Worm (Caenorhabditis elegans): Measurements from ENCODE around the gene K03B4.9.

DNA sequence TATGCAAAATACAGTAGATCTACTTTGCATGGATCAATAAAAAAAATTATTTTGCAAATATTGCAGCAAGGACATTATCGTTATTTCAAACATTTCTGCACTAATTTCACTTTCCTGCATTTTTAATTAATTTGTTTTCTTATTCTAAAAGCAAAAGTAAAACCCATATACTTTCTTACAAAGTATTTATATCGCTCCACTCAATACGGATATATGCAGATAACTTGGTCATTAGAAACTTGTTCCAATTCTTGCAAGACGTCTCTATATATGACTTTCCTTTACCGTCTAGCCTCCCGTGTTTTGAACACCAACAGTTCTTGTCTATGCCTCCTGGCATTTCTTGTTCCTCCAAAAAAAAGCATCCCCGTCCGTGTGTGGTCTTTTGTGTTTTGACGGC is 38.1 kb upstream of the K03B4.9 start, which contains the start of gene oac-24:
- TF ChIP-seq unc-130 (GFP tag; optimal IDR thresholded peaks at IDR 0.05) (no peak), F49E8.2 (tag; optimal IDR thresholded peaks at IDR 0.05; ENCODE audit: borderline replicate concordance) (no peak), egl-27 (tag; optimal IDR thresholded peaks at IDR 0.05) (no peak), mdl-1 (tag; optimal IDR thresholded peaks at IDR 0.05) (no peak), lin-38 (GFP tag; IDR thresholded peaks at IDR 0.05) (no peak), hmg-1.1 (GFP tag; IDR thresholded peaks at IDR 0.05) (no peak), Y48G9A.11 (GFP tag; IDR thresholded peaks at IDR 0.05) (no peak), pha-4 (GFP tag; IDR thresholded peaks at IDR 0.05) (no peak), pha-4 (tag; optimal IDR thresholded peaks at IDR 0.05) (no peak), nhr-28 (tag; optimal IDR thresholded peaks at IDR 0.05) (no peak), nhr-10 (tag; optimal IDR thresholded peaks at IDR 0.05) (no peak), ztf-11 (tag; optimal IDR thresholded peaks at IDR 0.05) (no peak), ceh-82 (tag; optimal IDR thresholded peaks at IDR 0.05) (no peak), cey-2 (tag; optimal IDR thresholded peaks at IDR 0.05; ENCODE audit: borderline replicate concordance, insufficient read depth) (no peak), ceh-28 (tag; optimal IDR thresholded peaks at IDR 0.05) (no peak)
